Fruit fly (Drosophila melanogaster) whole organism, embryonic: ENCODE measurements around the gene CG31904.
"Not testable (repeated sequence)": the region's sequence is repeated elsewhere in the genome, so short reads cannot be mapped to it uniquely, and the experiment has no call there.

ENCODE experiments used
- Antp ChIP-seq: fragments of 200-800 bp; sonication (Bioruptor generic); optimal IDR thresholded peaks from 3 replicates; lab custom pipeline; 2016; ENCODE audit warnings: missing biosample characterization, missing genetic modification characterization
- CG11560 ChIP-seq: fragments of 200-800 bp; sonication (Bioruptor generic); IDR thresholded peaks from 3 replicates; pipeline ENCODE4 v1.3.6; 2022; ENCODE audit warnings: missing biosample characterization, missing genetic modification characterization
- CG18619 ChIP-seq: fragments of 200-800 bp; sonication (Bioruptor generic); optimal IDR thresholded peaks from 3 replicates; lab custom pipeline; 2017; ENCODE audit warnings: missing biosample characterization, mild to moderate bottlenecking, missing genetic modification characterization
- CG2120 ChIP-seq: fragments of 200-800 bp; sonication (Bioruptor generic); optimal IDR thresholded peaks from 3 replicates; lab custom pipeline; 2016; ENCODE audit warnings: missing biosample characterization, missing genetic modification characterization
- CG30020 ChIP-seq: fragments of 200-800 bp; optimal IDR thresholded peaks from 2 replicates; lab custom pipeline; 2019; ENCODE audit warnings: missing biosample characterization, mild to moderate bottlenecking, missing genetic modification characterization, moderate library complexity
- CG3407 ChIP-seq: fragments of 200-800 bp; sonication (Bioruptor generic); optimal IDR thresholded peaks from 2 replicates; lab custom pipeline; 2018; ENCODE audit warnings: missing biosample characterization, mild to moderate bottlenecking, missing genetic modification characterization
- CG6683 ChIP-seq: fragments of 200-800 bp; sonication (Bioruptor generic); optimal IDR thresholded peaks from 2 replicates; lab custom pipeline; 2017; ENCODE audit warnings: missing biosample characterization, mild to moderate bottlenecking, missing genetic modification characterization, missing genetic modification reagents
- CoRest ChIP-seq: fragments of 200-800 bp; sonication (Bioruptor generic); optimal IDR thresholded peaks from 3 replicates; lab custom pipeline; 2018; ENCODE audit warnings: missing biosample characterization, mild to moderate bottlenecking, missing genetic modification characterization, moderate library complexity
- D19A ChIP-seq: fragments of 200-800 bp; optimal IDR thresholded peaks from 3 replicates; lab custom pipeline; 2019; ENCODE audit warnings: missing biosample characterization, mild to moderate bottlenecking, missing genetic modification characterization, moderate library complexity
- Dbx ChIP-seq: fragments of 200-800 bp; sonication (Bioruptor generic); IDR thresholded peaks from 3 replicates; pipeline ENCODE4 v1.3.6; 2022; ENCODE audit warnings: missing biosample characterization, missing genetic modification characterization
- Drgx ChIP-seq: fragments of 200-800 bp; sonication (Bioruptor generic); IDR thresholded peaks from 2 replicates; pipeline ENCODE4 v1.3.6; 2022; ENCODE audit warnings: missing biosample characterization, missing genetic modification characterization
- E2f2 ChIP-seq: fragments of 200-800 bp; sonication (Bioruptor generic); IDR thresholded peaks from 2 replicates; pipeline ENCODE4 v1.3.6; 2022; ENCODE audit warnings: missing biosample characterization, missing genetic modification characterization
- Ets65A ChIP-seq: fragments of 200-800 bp; sonication (Bioruptor generic); peaks from one replicate; lab custom pipeline; 2016; ENCODE audit warnings: missing biosample characterization, missing genetic modification characterization
- Mrtf ChIP-seq: fragments of 200-800 bp; sonication (Bioruptor generic); IDR thresholded peaks from 3 replicates; pipeline ENCODE4 v1.3.6; 2022; ENCODE audit warnings: missing biosample characterization, missing genetic modification characterization
- Rfx ChIP-seq: fragments of 200-800 bp; sonication (Bioruptor generic); IDR thresholded peaks from 2 replicates; pipeline ENCODE4 v1.3.6; 2022; ENCODE audit warnings: missing biosample characterization, missing genetic modification characterization
- cas ChIP-seq: fragments of 200-800 bp; sonication (Bioruptor generic); IDR thresholded peaks from 2 replicates; pipeline ENCODE4 v1.3.6; 2022; ENCODE audit warnings: missing biosample characterization, missing genetic modification characterization
- da ChIP-seq: fragments of 200-800 bp; sonication (Bioruptor generic); optimal IDR thresholded peaks from 2 replicates; lab custom pipeline; 2016; ENCODE audit warnings: missing biosample characterization, missing genetic modification characterization
- danr ChIP-seq: fragments of 200-800 bp; sonication (Bioruptor generic); IDR thresholded peaks from 2 replicates; pipeline ENCODE4 v1.3.6; 2022; ENCODE audit warnings: missing biosample characterization, missing genetic modification characterization
- en ChIP-seq: fragments of 200-800 bp; sonication (Bioruptor generic); optimal IDR thresholded peaks from 2 replicates; lab custom pipeline; 2016; ENCODE audit warnings: missing biosample characterization, missing genetic modification characterization
- eve ChIP-seq, 2 experiments: fragments of >200 bp; optimal IDR thresholded peaks; 2 replicates each; lab custom pipeline; 2017; ENCODE audit warnings: missing biosample characterization in 2 of 2, missing genetic modification characterization in 2 of 2
- fru ChIP-seq: fragments of >200 bp; optimal IDR thresholded peaks from 2 replicates; lab custom pipeline; 2017
- gem ChIP-seq: fragments of 200-800 bp; sonication (Bioruptor generic); optimal IDR thresholded peaks from 2 replicates; lab custom pipeline; 2019; ENCODE audit warnings: missing biosample characterization, mild to moderate bottlenecking, missing genetic modification characterization, moderate library complexity
- gfzf ChIP-seq: fragments of 200-800 bp; sonication (Bioruptor generic); optimal IDR thresholded peaks from 2 replicates; lab custom pipeline; 2016; ENCODE audit warnings: missing biosample characterization, mild to moderate bottlenecking, missing genetic modification characterization, moderate library complexity
- hth ChIP-seq: fragments of >200 bp; optimal IDR thresholded peaks from 2 replicates; lab custom pipeline; 2017; ENCODE audit warnings: inconsistent platforms
- ind ChIP-seq: fragments of 200-800 bp; sonication (Bioruptor generic); optimal IDR thresholded peaks from 3 replicates; lab custom pipeline; 2016; ENCODE audit warnings: missing biosample characterization, missing genetic modification characterization
- ken ChIP-seq: fragments of 200-800 bp; sonication (Bioruptor generic); IDR thresholded peaks from 3 replicates; pipeline ENCODE4 v1.3.6; 2022; ENCODE audit warnings: missing biosample characterization, missing genetic modification characterization
- klu ChIP-seq: fragments of 200-800 bp; sonication (Bioruptor generic); IDR thresholded peaks from 2 replicates; pipeline ENCODE4 v1.3.6; 2022; ENCODE audit warnings: missing biosample characterization, missing genetic modification characterization
- phol ChIP-seq: fragments of 200-800 bp; sonication (Bioruptor generic); optimal IDR thresholded peaks from 3 replicates; lab custom pipeline; 2018; ENCODE audit warnings: missing biosample characterization, mild to moderate bottlenecking, missing genetic modification characterization, moderate library complexity
- ranshi ChIP-seq: fragments of 200-800 bp; sonication (Bioruptor generic); IDR thresholded peaks from 2 replicates; pipeline ENCODE4 v1.3.6; 2022; ENCODE audit warnings: missing biosample characterization, missing genetic modification characterization
- row ChIP-seq: fragments of 200-800 bp; sonication (Bioruptor generic); IDR thresholded peaks from 3 replicates; pipeline ENCODE4 v1.3.6; 2022; ENCODE audit warnings: missing biosample characterization, missing genetic modification characterization
- sim ChIP-seq: fragments of 200-800 bp; sonication (Bioruptor generic); IDR thresholded peaks from 2 replicates; pipeline ENCODE4 v1.3.6; 2022; ENCODE audit warnings: missing biosample characterization, missing genetic modification characterization
- slbo ChIP-seq: fragments of 200-800 bp; sonication (Bioruptor generic); IDR thresholded peaks from 2 replicates; pipeline ENCODE4 v1.3.6; 2022; ENCODE audit warnings: missing biosample characterization, missing genetic modification characterization
- tio ChIP-seq: fragments of 200-800 bp; sonication (Bioruptor generic); optimal IDR thresholded peaks from 2 replicates; lab custom pipeline; 2017; ENCODE audit warnings: missing biosample characterization, missing genetic modification characterization, inconsistent platforms
- toy ChIP-seq: fragments of 200-800 bp; sonication (Bioruptor generic); IDR thresholded peaks from 2 replicates; pipeline ENCODE4 v1.3.6; 2022; ENCODE audit warnings: missing biosample characterization, missing genetic modification characterization
- vfl ChIP-seq: fragments of 200-800 bp; sonication (Bioruptor generic); optimal IDR thresholded peaks from 2 replicates; lab custom pipeline; 2016; ENCODE audit warnings: missing biosample characterization, missing genetic modification characterization
- vvl ChIP-seq: fragments of 200-800 bp; sonication (Bioruptor generic); IDR thresholded peaks from 2 replicates; pipeline ENCODE4 v1.3.6; 2022; ENCODE audit warnings: missing biosample characterization, missing genetic modification characterization

The CG31904 gene

DNA sequence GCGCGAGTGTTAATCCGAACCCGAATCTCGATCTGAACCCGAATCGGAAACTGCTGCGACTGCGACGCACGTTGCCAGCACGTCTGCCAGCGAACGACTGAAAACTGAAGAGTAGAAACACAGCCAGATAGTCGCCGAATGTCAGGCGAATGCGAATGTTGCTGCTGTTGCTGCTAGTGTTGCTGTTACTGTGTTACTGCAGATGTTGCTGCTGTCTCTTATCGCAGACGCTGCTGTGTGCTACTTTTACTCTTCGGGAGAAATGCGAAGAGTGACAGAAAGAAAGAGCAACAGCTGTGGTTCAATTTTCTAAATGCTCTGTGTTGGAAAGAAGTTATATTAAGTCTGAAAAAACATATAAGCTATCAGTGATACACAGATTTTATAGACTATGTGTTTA is 6.0 kb downstream of the CG31904 start, which contains the start of gene CG13796:
Gene CG13796 (minus strand): TSS at position 101 of the 400 bp plus-strand sequence.
- not testable (repeated sequence) for TF ChIP-seq eve (GFP tag; optimal IDR thresholded peaks at IDR 0.05; lab: Kevin White, UChicago); ind (GFP tag; lab: Kevin White, UChicago); Dbx (GFP tag; lab: Robert Waterston, UW)
- TF ChIP-seq, all 482 proteins: peak for 0; not testable (repeated sequence) for 482

DNA sequence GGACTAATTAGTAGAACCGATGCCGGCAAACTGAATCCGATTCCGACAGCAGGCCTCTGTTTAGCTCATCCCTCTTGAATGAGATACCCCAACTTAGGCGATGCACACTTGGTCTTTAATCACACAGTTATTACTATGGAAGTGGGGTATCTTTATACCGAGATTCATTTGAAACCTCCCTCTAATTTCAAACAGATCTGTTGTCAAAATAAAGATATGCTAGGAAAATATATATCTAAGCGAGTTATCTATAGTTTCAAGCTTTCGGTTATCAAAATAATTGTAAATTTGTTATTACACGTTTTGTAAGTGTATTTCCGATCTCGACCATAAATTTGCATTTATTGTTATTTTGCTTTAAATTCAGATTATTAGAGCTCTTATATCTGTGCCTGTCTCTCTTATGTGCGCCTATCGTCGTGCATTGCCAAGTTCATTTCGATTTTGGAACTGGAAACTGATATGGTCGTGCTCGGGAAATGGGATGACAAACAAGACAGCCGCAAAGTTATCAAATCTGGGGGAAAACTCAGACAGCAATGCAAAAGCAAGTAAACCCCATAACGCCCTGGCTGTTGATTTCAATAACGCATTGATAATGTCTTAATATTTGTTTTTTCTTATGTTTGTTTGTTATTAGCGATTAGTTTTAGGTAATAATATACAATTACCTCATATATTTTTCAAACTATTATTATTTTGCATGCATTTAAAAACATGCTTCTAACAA is 12.2 kb downstream of the CG31904 start, which contains the start of gene CG13795:
Gene CG13795 (minus strand): TSS at position 31 of the 730 bp plus-strand sequence.
- TF ChIP-seq D19A (tag; lab: Kevin White, UChicago) (peak; percentile 93), gem (tag; lab: Kevin White, UChicago) (peak; percentile 38), CoRest (peak; percentile 13), Ets65A (GFP tag; lab: Kevin White, UChicago) (peak; percentile 15), slbo (no peak), sim (no peak), Rfx (GFP tag; lab: Robert Waterston, UW) (no peak), CG2120 (GFP tag; lab: Kevin White, UChicago) (no peak)

DNA sequence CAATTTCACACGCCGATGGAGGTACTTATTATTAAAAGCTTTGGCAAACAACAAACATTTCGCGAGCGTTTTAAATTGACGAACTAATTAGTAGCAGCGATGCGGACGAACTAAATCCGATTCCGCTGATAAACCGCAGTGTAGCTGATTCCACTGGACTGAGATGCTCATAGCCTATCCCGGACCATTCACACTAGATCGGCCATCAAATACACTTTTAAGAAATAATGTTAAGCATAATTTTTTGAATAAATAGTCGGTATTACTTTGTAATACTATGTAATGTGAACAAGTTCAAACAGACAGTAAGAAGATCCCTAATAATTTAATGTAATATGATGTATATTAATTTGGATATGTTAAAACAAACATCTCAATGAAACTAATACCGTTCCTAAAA is 15.9 kb downstream of the CG31904 start, which contains the start of gene CG13794:
Gene CG13794 (minus strand): TSS at position 101 of the 400 bp plus-strand sequence.
- no peak for TF ChIP-seq vvl (GFP tag; lab: Robert Waterston, UW)
- no peak for TF ChIP-seq CG6683
- TF ChIP-seq en (GFP tag; lab: Kevin White, UChicago): no peak
- TF ChIP-seq tio (GFP tag; lab: Kevin White, UChicago): no peak
- TF ChIP-seq hth: no peak
- TF ChIP-seq CG18619 (GFP tag; lab: Kevin White, UChicago): no peak
- TF ChIP-seq fru (lab: Kevin White, UChicago): no peak
- no peak for TF ChIP-seq Mrtf (GFP tag; lab: Robert Waterston, UW)
- TF ChIP-seq ken (GFP tag; lab: Robert Waterston, UW): no peak
- TF ChIP-seq gfzf (GFP tag; lab: Kevin White, UChicago): no peak
- no peak for TF ChIP-seq vfl (GFP tag; lab: Kevin White, UChicago)
- TF ChIP-seq klu (GFP tag; lab: Robert Waterston, UW): no peak
- no peak for TF ChIP-seq cas (GFP tag; lab: Robert Waterston, UW)
- TF ChIP-seq Antp (GFP tag; lab: Kevin White, UChicago): no peak
- TF ChIP-seq CG3407: no peak
- no peak for TF ChIP-seq CG30020 (tag; lab: Kevin White, UChicago)
- TF ChIP-seq Drgx (GFP tag; lab: Robert Waterston, UW): no peak
- TF ChIP-seq da (GFP tag; lab: Kevin White, UChicago): no peak

DNA sequence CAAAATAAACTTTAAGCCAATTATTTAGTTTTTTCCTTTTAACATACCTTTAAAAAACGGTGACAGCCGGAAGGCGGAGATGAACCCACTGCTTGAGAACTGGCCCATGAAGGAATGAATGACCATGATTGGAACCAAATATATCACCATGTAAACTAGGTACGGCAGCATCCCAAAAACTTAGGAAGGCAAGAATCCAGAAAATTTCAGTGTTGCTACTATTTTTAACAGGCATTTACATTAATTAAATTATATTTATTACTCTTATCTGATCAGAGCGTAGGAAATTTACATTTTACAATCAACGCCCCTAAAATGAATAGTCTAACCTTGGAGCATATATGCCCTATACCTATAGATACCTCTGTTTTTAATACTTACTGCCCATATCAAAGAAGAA is 16.5 kb downstream of the CG31904 start:
- TF ChIP-seq phol (no peak), ranshi (no peak), vfl (GFP tag; lab: Kevin White, UChicago) (no peak), toy (GFP tag; lab: Robert Waterston, UW) (no peak), E2f2 (no peak), CG11560 (tag; lab: Robert Waterston, UW) (no peak), row (GFP tag; lab: Robert Waterston, UW) (no peak), danr (no peak)
